Fruit fly (Drosophila melanogaster) whole organism, embryonic: ENCODE results near the gene CG14401.

ENCODE experiments used
- CG10209 ChIP-seq: fragments of 200-800 bp; sonication (Bioruptor generic); optimal IDR thresholded peaks from 3 replicates; lab custom pipeline; 2017; ENCODE audit warnings: missing biosample characterization, mild to moderate bottlenecking, missing genetic modification characterization, missing genetic modification reagents
- CG10979 ChIP-seq: fragments of 200-800 bp; sonication (Bioruptor generic); optimal IDR thresholded peaks from 2 replicates; lab custom pipeline; 2018; ENCODE audit warnings: missing biosample characterization, mild to moderate bottlenecking, missing genetic modification characterization, moderate library complexity
- CG11695 ChIP-seq: fragments of 200-800 bp; sonication (Bioruptor generic); IDR thresholded peaks from 3 replicates; pipeline ENCODE4 v1.3.6; 2022; ENCODE audit warnings: missing biosample characterization, missing genetic modification characterization
- CG12219 ChIP-seq: fragments of 200-800 bp; sonication (Bioruptor generic); optimal IDR thresholded peaks from 3 replicates; lab custom pipeline; 2018; ENCODE audit warnings: missing biosample characterization, mild to moderate bottlenecking, missing genetic modification characterization
- CG12769 ChIP-seq: fragments of 200-800 bp; sonication (Bioruptor generic); optimal IDR thresholded peaks from 2 replicates; lab custom pipeline; 2019; ENCODE audit warnings: missing biosample characterization, mild to moderate bottlenecking, missing genetic modification characterization, moderate library complexity
- CG14965 ChIP-seq: fragments of 200-800 bp; sonication (Bioruptor generic); optimal IDR thresholded peaks from 2 replicates; lab custom pipeline; 2016; ENCODE audit warnings: missing biosample characterization, missing genetic modification characterization, borderline replicate concordance
- CG1529 ChIP-seq: fragments of 200-800 bp; sonication (Bioruptor generic); optimal IDR thresholded peaks from 3 replicates; lab custom pipeline; 2018; ENCODE audit warnings: missing biosample characterization, missing genetic modification characterization
- CG1602 ChIP-seq: fragments of 200-800 bp; sonication (Bioruptor generic); optimal IDR thresholded peaks from 3 replicates; lab custom pipeline; 2016; ENCODE audit warnings: missing biosample characterization, missing genetic modification characterization
- CG2202 ChIP-seq: fragments of 200-800 bp; sonication (Bioruptor generic); optimal IDR thresholded peaks from 2 replicates; lab custom pipeline; 2018; ENCODE audit warnings: missing biosample characterization, mild to moderate bottlenecking, missing genetic modification characterization
- CG32772 ChIP-seq: fragments of 200-800 bp; sonication (Bioruptor generic); IDR thresholded peaks from 2 replicates; pipeline ENCODE4 v1.3.6; 2022; ENCODE audit warnings: missing biosample characterization, missing genetic modification characterization
- CG33213 ChIP-seq: fragments of 200-800 bp; sonication (Bioruptor generic); optimal IDR thresholded peaks from 3 replicates; lab custom pipeline; 2016; ENCODE audit warnings: missing biosample characterization, missing genetic modification characterization
- CG3726 ChIP-seq: fragments of 200-800 bp; sonication (Bioruptor generic); IDR thresholded peaks from 3 replicates; pipeline ENCODE4, ENCODE4 v1.3.6; 2022; ENCODE audit warnings: missing biosample characterization, missing genetic modification characterization
- CG3847 ChIP-seq: fragments of 200-800 bp; sonication (Bioruptor generic); IDR thresholded peaks from 2 replicates; pipeline ENCODE4 v1.3.6; 2022; ENCODE audit warnings: missing biosample characterization, missing genetic modification characterization
- CG4404 ChIP-seq: fragments of 200-800 bp; sonication (Bioruptor generic); IDR thresholded peaks from 2 replicates; pipeline ENCODE4 v1.3.6; 2022; ENCODE audit warnings: missing biosample characterization, missing genetic modification characterization
- CG5953 ChIP-seq: fragments of 200-800 bp; sonication (Bioruptor generic); IDR thresholded peaks from 2 replicates; pipeline ENCODE4 v1.3.6; 2022; ENCODE audit warnings: missing biosample characterization, missing genetic modification characterization
- CG6272 ChIP-seq: fragments of 200-800 bp; sonication (Bioruptor generic); IDR thresholded peaks from 2 replicates; pipeline ENCODE4 v1.3.6; 2022; ENCODE audit warnings: missing biosample characterization, missing genetic modification characterization
- CG7745 ChIP-seq: fragments of 200-800 bp; sonication (Bioruptor generic); optimal IDR thresholded peaks from 2 replicates; lab custom pipeline; 2018; ENCODE audit warnings: missing biosample characterization, mild to moderate bottlenecking, missing genetic modification characterization, moderate library complexity
- CG7786 ChIP-seq: fragments of 200-800 bp; sonication (Bioruptor generic); optimal IDR thresholded peaks from 2 replicates; lab custom pipeline; 2016; ENCODE audit warnings: missing biosample characterization, missing genetic modification characterization
- CG8765 ChIP-seq: fragments of 200-800 bp; sonication (Bioruptor generic); IDR thresholded peaks from 2 replicates; pipeline ENCODE4 v1.3.6; 2022; ENCODE audit warnings: missing biosample characterization, missing genetic modification characterization
- CG9817 ChIP-seq: fragments of 200-800 bp; sonication (Bioruptor generic); optimal IDR thresholded peaks from 2 replicates; lab custom pipeline; 2018; ENCODE audit warnings: missing biosample characterization, mild to moderate bottlenecking, missing genetic modification characterization, moderate library complexity
- CkIIα-i1 ChIP-seq: fragments of 200-800 bp; sonication (Bioruptor generic); IDR thresholded peaks from 2 replicates; pipeline ENCODE4 v1.3.6; 2022; ENCODE audit warnings: missing biosample characterization, missing genetic modification characterization
- D ChIP-seq, 2 experiments: fragments of 200-800 bp in 1 of 2; fragments of >200 bp in 1 of 2; sonication (Bioruptor generic) in 1 of 2; optimal IDR thresholded peaks; 2 replicates in 1 of 2; 3 replicates in 1 of 2; lab custom pipeline; 2017; ENCODE audit warnings: mild to moderate bottlenecking in 1 of 2, missing biosample characterization in 1 of 2, missing genetic modification characterization in 1 of 2, missing genetic modification reagents in 1 of 2
- D19A ChIP-seq: fragments of 200-800 bp; optimal IDR thresholded peaks from 3 replicates; lab custom pipeline; 2019; ENCODE audit warnings: missing biosample characterization, mild to moderate bottlenecking, missing genetic modification characterization, moderate library complexity
- Dad ChIP-seq: fragments of 200-800 bp; sonication (Bioruptor generic); optimal IDR thresholded peaks from 3 replicates; lab custom pipeline; 2016; ENCODE audit warnings: missing biosample characterization, missing genetic modification characterization
- Drgx ChIP-seq: fragments of 200-800 bp; sonication (Bioruptor generic); IDR thresholded peaks from 2 replicates; pipeline ENCODE4 v1.3.6; 2022; ENCODE audit warnings: missing biosample characterization, missing genetic modification characterization
- E2f2 ChIP-seq: fragments of 200-800 bp; sonication (Bioruptor generic); IDR thresholded peaks from 2 replicates; pipeline ENCODE4 v1.3.6; 2022; ENCODE audit warnings: missing biosample characterization, missing genetic modification characterization
- Ets65A ChIP-seq: fragments of 200-800 bp; sonication (Bioruptor generic); peaks from one replicate; lab custom pipeline; 2016; ENCODE audit warnings: missing biosample characterization, missing genetic modification characterization
- NC2β ChIP-seq: fragments of 200-800 bp; sonication (Bioruptor generic); optimal IDR thresholded peaks from 2 replicates; lab custom pipeline; 2016; ENCODE audit warnings: missing biosample characterization, missing genetic modification characterization
- Nf-YA ChIP-seq: fragments of 200-800 bp; sonication (Bioruptor generic); IDR thresholded peaks from 2 replicates; pipeline ENCODE4 v1.3.6; 2022; ENCODE audit warnings: missing biosample characterization, missing genetic modification characterization
- Opbp ChIP-seq: fragments of 200-800 bp; sonication (Bioruptor generic); IDR thresholded peaks from 3 replicates; pipeline ENCODE4 v1.3.6; 2022; ENCODE audit warnings: missing biosample characterization, missing genetic modification characterization; ENCODE audit not compliant: partially characterized antibody
- Rfx ChIP-seq: fragments of 200-800 bp; sonication (Bioruptor generic); IDR thresholded peaks from 2 replicates; pipeline ENCODE4 v1.3.6; 2022; ENCODE audit warnings: missing biosample characterization, missing genetic modification characterization
- Sry-δ ChIP-seq: fragments of 200-800 bp; sonication (Bioruptor generic); optimal IDR thresholded peaks from 2 replicates; lab custom pipeline; 2016; ENCODE audit warnings: missing biosample characterization, missing genetic modification characterization
- YL-1 ChIP-seq: fragments of 200-800 bp; sonication (Bioruptor generic); optimal IDR thresholded peaks from 3 replicates; lab custom pipeline; 2017; ENCODE audit warnings: missing biosample characterization, mild to moderate bottlenecking, missing genetic modification characterization
- cato ChIP-seq: fragments of 200-800 bp; sonication (Bioruptor generic); optimal IDR thresholded peaks from 2 replicates; lab custom pipeline; 2016; ENCODE audit warnings: missing biosample characterization, missing genetic modification characterization, borderline replicate concordance
- croc ChIP-seq: fragments of 200-800 bp; sonication (Bioruptor generic); conservative IDR thresholded peaks from 3 replicates; pipeline ENCODE4 v1.3.6; 2022; ENCODE audit warnings: missing biosample characterization, missing genetic modification characterization
- crol ChIP-seq: fragments of 200-800 bp; sonication (Bioruptor generic); IDR thresholded peaks from 2 replicates; pipeline ENCODE4 v1.3.6; 2022; ENCODE audit warnings: missing biosample characterization, missing genetic modification characterization
- danr ChIP-seq: fragments of 200-800 bp; sonication (Bioruptor generic); IDR thresholded peaks from 2 replicates; pipeline ENCODE4 v1.3.6; 2022; ENCODE audit warnings: missing biosample characterization, missing genetic modification characterization
- dpn ChIP-seq, 2 experiments: fragments of 200-800 bp; sonication (Bioruptor generic); optimal IDR thresholded peaks; 3 replicates each; lab custom pipeline; 2016; ENCODE audit warnings: missing biosample characterization in 2 of 2, missing genetic modification characterization in 2 of 2
- dysf ChIP-seq: fragments of 200-800 bp; sonication (Bioruptor generic); IDR thresholded peaks from 3 replicates; pipeline ENCODE4 v1.3.6; 2022; ENCODE audit warnings: missing biosample characterization, missing genetic modification characterization
- fd102C ChIP-seq: fragments of 200-800 bp; sonication (Bioruptor generic); optimal IDR thresholded peaks from 2 replicates; lab custom pipeline; 2018; ENCODE audit warnings: missing biosample characterization, mild to moderate bottlenecking, missing genetic modification characterization, moderate library complexity
- fru ChIP-seq: fragments of >200 bp; optimal IDR thresholded peaks from 2 replicates; lab custom pipeline; 2017
- h ChIP-seq: fragments of >200 bp; optimal IDR thresholded peaks from 2 replicates; lab custom pipeline; 2017
- hbn ChIP-seq: fragments of 200-800 bp; sonication (Bioruptor generic); IDR thresholded peaks from 2 replicates; pipeline ENCODE4 v1.3.6; 2022; ENCODE audit warnings: missing biosample characterization, missing genetic modification characterization; ENCODE audit not compliant: partially characterized antibody
- insv ChIP-seq, 2 experiments: fragments of 200-800 bp; sonication (Bioruptor generic); optimal IDR thresholded peaks; 3 replicates each; lab custom pipeline; 2016 to 2018; ENCODE audit warnings: missing biosample characterization in 2 of 2, missing genetic modification characterization in 2 of 2
- pita ChIP-seq: fragments of 200-800 bp; sonication (Bioruptor generic); optimal IDR thresholded peaks from 2 replicates; lab custom pipeline; 2017; ENCODE audit warnings: missing biosample characterization, mild to moderate bottlenecking, missing genetic modification characterization
- pum ChIP-seq: fragments of 200-800 bp; sonication (Bioruptor generic); optimal IDR thresholded peaks from 2 replicates; lab custom pipeline; 2016; ENCODE audit warnings: missing biosample characterization, missing genetic modification characterization
- rib ChIP-seq: fragments of 200-800 bp; sonication (Bioruptor generic); IDR thresholded peaks from 2 replicates; pipeline ENCODE4 v1.3.6; 2022; ENCODE audit warnings: missing biosample characterization, missing genetic modification characterization
- tio ChIP-seq: fragments of 200-800 bp; sonication (Bioruptor generic); optimal IDR thresholded peaks from 2 replicates; lab custom pipeline; 2017; ENCODE audit warnings: missing biosample characterization, missing genetic modification characterization, inconsistent platforms
- trem ChIP-seq: fragments of 200-800 bp; optimal IDR thresholded peaks from 3 replicates; lab custom pipeline; 2019; ENCODE audit warnings: missing biosample characterization, mild to moderate bottlenecking, missing genetic modification characterization, moderate library complexity
- vnd ChIP-seq: fragments of 200-800 bp; sonication (Bioruptor generic); IDR thresholded peaks from 3 replicates; pipeline ENCODE4 v1.3.6; 2022; ENCODE audit warnings: missing biosample characterization, missing genetic modification characterization; ENCODE audit not compliant: partially characterized antibody

Gene CG14401

DNA sequence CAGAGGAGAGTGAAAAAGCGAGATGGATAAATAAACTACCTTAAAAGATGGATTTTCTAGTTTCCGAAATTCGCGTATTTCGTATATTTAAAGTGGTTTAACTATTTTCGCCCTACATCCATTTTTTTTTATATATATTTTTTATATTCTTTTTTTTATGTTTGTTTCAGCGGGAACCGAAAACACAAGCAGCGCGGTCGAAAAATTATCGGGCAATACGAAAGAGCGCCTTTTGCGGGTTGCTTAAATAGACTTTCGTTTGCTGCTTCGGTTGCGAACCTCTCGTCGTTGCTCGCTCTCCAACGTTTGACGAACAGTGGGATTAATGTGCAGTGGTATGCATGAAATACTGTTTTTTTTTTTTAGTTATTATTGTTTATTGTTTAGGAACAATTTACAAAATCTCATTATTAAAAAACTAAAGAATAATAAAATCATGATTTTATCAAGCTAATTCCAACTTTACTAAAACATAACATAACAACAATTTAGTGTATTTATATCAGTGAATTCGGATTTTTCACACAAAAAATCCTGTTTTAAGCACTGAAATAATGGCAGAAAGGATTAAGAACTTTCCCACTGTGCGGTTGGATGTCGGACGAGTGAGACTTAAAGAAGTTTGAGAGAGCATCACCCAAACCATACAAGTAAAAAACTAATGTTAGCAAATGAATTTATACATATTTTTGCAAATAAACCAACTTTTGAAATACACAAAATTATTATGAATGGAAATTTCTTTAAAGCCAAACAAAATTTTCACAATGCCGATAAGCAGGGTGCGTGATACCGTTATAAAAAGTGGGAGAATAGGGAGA, 47.8 kb downstream of the CG14401 start (continued):
- TF ChIP-seq CG3726 (GFP tag; lab: Robert Waterston, UW) (peak; percentile 36; the same call in 1 of the 3 replicates), Sry-δ (GFP tag; lab: Kevin White, UChicago) (no peak), CG7786 (GFP tag; lab: Kevin White, UChicago) (no peak), trem (tag; lab: Kevin White, UChicago) (peak; percentile 86), insv (GFP tag; optimal IDR thresholded peaks at IDR 0.05; lab: Kevin White, UChicago) (no peak), Opbp (GFP tag; lab: Robert Waterston, UW) (no peak), Drgx (GFP tag; lab: Robert Waterston, UW) (peak; percentile 81), dpn (GFP tag; optimal IDR thresholded peaks at IDR 0.05; lab: Kevin White, UChicago) (peak in 1 of 2 experiments; percentile 57), CG5953 (no peak), pita (no peak), NC2β (GFP tag; lab: Kevin White, UChicago) (no peak), danr (GFP tag; lab: Robert Waterston, UW) (peak; percentile 76), Dad (no peak), D (optimal IDR thresholded peaks at IDR 0.05; lab: Kevin White, UChicago) (no peak), D (GFP tag; optimal IDR thresholded peaks at IDR 0.05; lab: Kevin White, UChicago) (peak; percentile 86), CG10979 (tag; lab: Kevin White, UChicago) (peak; percentile 90), CG11695 (GFP tag; lab: Robert Waterston, UW) (peak; percentile 91), pum (GFP tag; lab: Kevin White, UChicago) (peak; percentile 67), CG2202 (tag; lab: Kevin White, UChicago) (peak; percentile 25), Ets65A (GFP tag; lab: Kevin White, UChicago) (peak; percentile 93), CG10209 (GFP tag; lab: Kevin White, UChicago) (peak; percentile 65), CG12219 (GFP tag; lab: Kevin White, UChicago) (no peak), CG12769 (no peak), D19A (tag; lab: Kevin White, UChicago) (peak; percentile 75), vnd (GFP tag; lab: Robert Waterston, UW) (no peak), CG1602 (GFP tag; lab: Kevin White, UChicago) (peak; percentile 52), tio (GFP tag; lab: Kevin White, UChicago) (peak; percentile 71), E2f2 (GFP tag; lab: Robert Waterston, UW) (peak; percentile 7; the same call in 1 of the 2 replicates), CG14965 (GFP tag; lab: Kevin White, UChicago) (no peak), CG9817 (tag; lab: Kevin White, UChicago) (peak; percentile 55), CG4404 (GFP tag; lab: Robert Waterston, UW) (peak; percentile 86), croc (peak; percentile 82), CkIIα-i1 (GFP tag; lab: Robert Waterston, UW) (no peak), dysf (GFP tag; lab: Robert Waterston, UW) (peak; percentile 68), YL-1 (GFP tag; lab: Kevin White, UChicago) (no peak), Nf-YA (GFP tag; lab: Robert Waterston, UW) (peak; percentile 85), fru (no peak), CG32772 (GFP tag; lab: Robert Waterston, UW) (peak; percentile 38), CG8765 (peak; percentile 47; the same call in 1 of the 2 replicates), crol (GFP tag; lab: Robert Waterston, UW) (no peak), Rfx (GFP tag; lab: Robert Waterston, UW) (peak; percentile 45; the same call in 1 of the 2 replicates), CG6272 (GFP tag; lab: Robert Waterston, UW) (peak; percentile 81), fd102C (GFP tag; lab: Kevin White, UChicago) (no peak), CG1529 (GFP tag; lab: Kevin White, UChicago) (peak; percentile 3), hbn (GFP tag; lab: Robert Waterston, UW) (no peak), CG3847 (peak; percentile 37; the same call in 1 of the 2 replicates), rib (no peak), h (no peak), CG7745 (tag; lab: Kevin White, UChicago) (no peak), CG33213 (GFP tag; lab: Kevin White, UChicago) (no peak), cato (GFP tag; lab: Kevin White, UChicago) (peak; percentile 54)
